Worm (Caenorhabditis elegans) whole organism, midembryonic: ENCODE results near the gene unc-97.

Experiments
- T22C8.4 ChIP-seq: fragments of 200-800 bp; sonication (Bioruptor generic); IDR thresholded peaks from 2 replicates; pipeline ENCODE4 v1.3.6; 2022; ENCODE audit warnings: missing genetic modification characterization, missing compliant biosample characterization
- cog-1 ChIP-seq: sonication (generic microtip); optimal IDR thresholded peaks from 2 replicates; lab custom pipeline; 2016; ENCODE audit warnings: missing genetic modification characterization, missing compliant biosample characterization
- flt-1 ChIP-seq: fragments of 200-800 bp; sonication (Bioruptor generic); IDR thresholded peaks from 2 replicates; pipeline ENCODE4 v1.3.6; 2022; ENCODE audit warnings: missing genetic modification characterization, missing compliant biosample characterization
- klf-2 ChIP-seq: fragments of 200-800 bp; sonication (Bioruptor generic); conservative IDR thresholded peaks from 2 replicates; pipeline ENCODE4 v1.3.6; 2022; ENCODE audit warnings: missing genetic modification reagents, missing genetic modification characterization, missing compliant biosample characterization
- med-1 ChIP-seq: sonication (generic microtip); optimal IDR thresholded peaks from 2 replicates; lab custom pipeline; 2017; ENCODE audit warnings: missing genetic modification characterization, mild to moderate bottlenecking, missing compliant biosample characterization, antibody characterized with exemption, missing genetic modification reagents; ENCODE audit not compliant: insufficient read depth
- ref-1 ChIP-seq: fragments of 200-800 bp; sonication (Bioruptor generic); conservative IDR thresholded peaks from 2 replicates; pipeline ENCODE4 v1.3.6; 2022; ENCODE audit warnings: missing genetic modification reagents, missing genetic modification characterization, missing compliant biosample characterization
- tab-1 ChIP-seq: fragments of 200-800 bp; sonication (Bioruptor generic); IDR thresholded peaks from 2 replicates; pipeline ENCODE4 v1.3.6; 2022; ENCODE audit warnings: missing genetic modification characterization, missing compliant biosample characterization
- ztf-23 ChIP-seq: fragments of 200-800 bp; sonication (Bioruptor generic); IDR thresholded peaks from 2 replicates; pipeline ENCODE4 v1.3.6; 2022; ENCODE audit warnings: missing genetic modification reagents, missing genetic modification characterization, missing compliant biosample characterization
- ztf-29 ChIP-seq: fragments of 200-800 bp; sonication (Bioruptor generic); IDR thresholded peaks from 2 replicates; pipeline ENCODE4 v1.3.6; 2022; ENCODE audit warnings: missing genetic modification reagents, missing genetic modification characterization, missing compliant biosample characterization

The unc-97 gene

DNA sequence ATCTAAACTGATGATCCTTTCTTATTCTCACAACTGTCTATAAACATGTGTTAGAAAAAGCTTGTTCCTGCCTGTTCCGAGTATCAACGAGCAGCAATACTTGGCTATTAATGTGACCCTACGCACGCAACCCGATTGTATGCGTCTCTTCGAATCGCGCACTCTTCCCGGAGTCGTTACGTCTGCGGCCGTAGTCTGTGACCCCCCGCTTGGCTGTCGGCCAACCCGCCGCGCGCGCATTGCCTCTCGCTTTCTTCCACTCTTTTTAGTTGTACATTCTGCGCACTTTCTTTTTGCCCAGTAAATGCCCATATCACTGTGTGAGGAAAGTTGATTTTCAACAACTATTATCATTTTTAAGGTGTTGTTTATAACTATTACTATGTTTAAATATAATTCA, 1.1 kb upstream of the unc-97 start:
- no peak for TF ChIP-seq ref-1 (GFP tag; lab: Robert Waterston, UW)
- 0 out of 2 replicates have a peak, but pooled peaks have one; percentile 31 for TF ChIP-seq ztf-29 (GFP tag; lab: Robert Waterston, UW)
- peak; percentile 49; the same call in 1 of the 2 replicates for TF ChIP-seq flt-1 (GFP tag; lab: Robert Waterston, UW)
- TF ChIP-seq klf-2 (GFP tag; lab: Robert Waterston, UW): no peak
- peak; percentile 80 for TF ChIP-seq cog-1

DNA sequence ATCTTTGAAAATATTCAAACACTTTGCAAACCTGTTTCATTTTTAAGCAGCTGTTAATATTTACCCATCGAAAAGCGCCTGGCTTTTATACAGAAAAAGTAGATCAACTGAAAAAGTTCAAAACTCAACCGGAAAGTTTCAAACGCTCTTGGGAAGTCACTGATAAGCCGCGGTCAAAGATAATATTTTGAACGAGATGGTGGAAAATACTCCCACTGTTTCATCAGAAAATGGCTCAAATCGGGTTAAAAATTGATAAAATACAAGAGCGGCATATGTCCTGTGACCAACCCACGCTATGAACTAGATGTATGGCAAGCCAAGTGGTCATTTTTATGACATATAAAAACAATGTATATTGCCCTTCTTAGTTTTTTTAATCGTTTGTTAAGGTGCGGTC, 6.3 kb downstream of the unc-97 start, which contains the start of gene sulp-2:
Gene sulp-2, minus strand, starts transcription at position 107 of the 400 bp plus-strand sequence.
- TF ChIP-seq ztf-23 (GFP tag; lab: Robert Waterston, UW) (no peak), T22C8.4 (GFP tag; lab: Robert Waterston, UW) (no peak), klf-2 (GFP tag; lab: Robert Waterston, UW) (no peak), tab-1 (no peak), flt-1 (GFP tag; lab: Robert Waterston, UW) (no peak), med-1 (GFP tag; lab: Kevin White, UChicago) (no peak), ref-1 (GFP tag; lab: Robert Waterston, UW) (no peak), cog-1 (no peak), ztf-29 (GFP tag; lab: Robert Waterston, UW) (no peak)

DNA sequence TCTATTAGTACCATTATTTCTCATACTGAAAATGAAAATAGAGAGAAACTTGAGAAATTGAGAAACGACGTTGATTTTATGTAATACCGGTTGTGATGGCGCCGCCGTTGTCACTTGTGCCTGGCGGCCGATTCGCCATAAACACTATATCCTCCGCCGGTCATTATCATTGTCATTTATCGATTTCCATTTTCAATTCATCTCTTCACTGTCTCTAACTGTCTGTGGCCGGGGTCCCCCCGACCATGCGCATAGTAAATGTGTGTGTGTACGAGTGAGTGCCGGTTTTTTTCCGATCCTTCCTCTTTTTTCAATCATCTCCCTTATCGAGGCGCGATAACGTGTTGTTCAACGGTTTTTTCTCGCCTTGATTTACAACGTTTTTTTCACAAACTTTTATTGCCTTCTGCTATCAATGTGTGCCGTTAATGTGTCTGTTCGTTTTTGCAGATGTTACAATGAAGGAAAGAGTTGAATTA, 10.4 kb downstream of the unc-97 start, which contains the start of gene F14D12.1:
Gene F14D12.1, plus strand, starts transcription at position 429 of the 479 bp plus-strand sequence.
- TF ChIP-seq ztf-29 (GFP tag; lab: Robert Waterston, UW): no peak

DNA sequence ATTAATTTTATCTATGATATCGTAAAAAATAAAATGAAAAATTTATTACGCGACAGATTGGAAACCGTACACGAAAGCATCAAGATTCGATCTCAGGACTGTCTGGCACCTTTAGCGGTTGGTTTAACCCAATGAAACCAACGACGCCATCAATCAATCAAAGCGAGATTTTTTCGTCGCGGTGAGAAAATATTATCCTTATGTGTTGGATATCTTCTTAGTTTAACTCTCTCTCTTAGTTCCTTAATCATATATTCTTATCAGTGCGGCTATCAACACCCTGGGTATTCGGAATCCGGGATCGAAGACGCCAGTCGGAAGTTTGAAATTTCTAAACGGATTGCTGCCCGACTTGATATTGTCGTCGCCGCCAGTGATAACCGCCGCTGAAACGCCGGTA, 12.1 kb downstream of the unc-97 start:
- TF ChIP-seq klf-2 (GFP tag; lab: Robert Waterston, UW): no peak
- no peak for TF ChIP-seq ztf-29 (GFP tag; lab: Robert Waterston, UW)
- TF ChIP-seq ztf-23 (GFP tag; lab: Robert Waterston, UW): no peak
- no peak for TF ChIP-seq med-1 (GFP tag; lab: Kevin White, UChicago)
- TF ChIP-seq tab-1: no peak
- no peak for TF ChIP-seq flt-1 (GFP tag; lab: Robert Waterston, UW)
- no peak for TF ChIP-seq T22C8.4 (GFP tag; lab: Robert Waterston, UW)
- no peak for TF ChIP-seq ref-1 (GFP tag; lab: Robert Waterston, UW)
- TF ChIP-seq cog-1: no peak

DNA sequence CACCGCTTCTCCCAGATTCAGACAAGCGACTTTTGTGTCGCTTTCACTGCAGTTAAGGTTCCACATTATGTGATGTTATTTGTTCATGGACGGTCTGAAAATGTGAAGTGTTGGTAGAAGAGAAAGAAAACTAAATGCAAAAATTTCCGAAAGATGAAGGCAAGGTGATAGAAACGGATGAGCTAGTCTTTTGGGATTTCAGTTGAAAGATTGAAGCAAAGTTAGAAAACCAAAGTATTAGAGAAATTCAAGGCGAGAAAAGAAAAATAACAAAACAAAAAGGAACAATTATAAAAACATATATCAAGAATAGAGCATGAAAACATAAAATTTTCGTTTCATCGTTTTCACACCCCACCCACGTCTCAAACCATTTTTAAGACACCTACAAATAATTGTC, 18.2 kb downstream of the unc-97 start, which contains the start of gene octr-1:
Gene octr-1, minus strand, starts transcription at position 101 of the 400 bp plus-strand sequence.
- TF ChIP-seq flt-1 (GFP tag; lab: Robert Waterston, UW): no peak
- no peak for TF ChIP-seq ztf-23 (GFP tag; lab: Robert Waterston, UW)
- TF ChIP-seq cog-1: no peak

DNA sequence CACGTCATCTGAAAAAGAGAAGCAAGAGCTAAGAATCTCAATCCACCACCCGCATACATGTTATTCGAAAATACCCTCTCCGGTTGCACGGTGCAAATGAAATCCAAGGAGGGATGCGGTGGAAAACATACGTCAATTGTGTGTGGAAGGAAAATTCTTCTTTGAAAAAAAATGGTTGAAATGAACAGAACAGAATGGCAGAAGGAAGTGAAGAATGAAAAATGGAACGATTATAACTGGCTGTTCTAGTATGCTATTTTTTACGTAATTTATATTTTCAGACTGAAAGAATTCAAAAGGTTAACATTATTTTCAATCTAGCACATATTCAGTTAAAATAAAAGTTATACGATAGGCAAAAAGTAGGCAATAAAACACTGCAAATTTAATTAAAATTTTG, 23.1 kb downstream of the unc-97 start:
- no peak for TF ChIP-seq tab-1
- no peak for TF ChIP-seq ref-1 (GFP tag; lab: Robert Waterston, UW)
- no peak for TF ChIP-seq klf-2 (GFP tag; lab: Robert Waterston, UW)
- no peak for TF ChIP-seq T22C8.4 (GFP tag; lab: Robert Waterston, UW)
- no peak for TF ChIP-seq cog-1
- TF ChIP-seq med-1 (GFP tag; lab: Kevin White, UChicago): no peak
- TF ChIP-seq ztf-29 (GFP tag; lab: Robert Waterston, UW): no peak
- TF ChIP-seq ztf-23 (GFP tag; lab: Robert Waterston, UW): no peak
- TF ChIP-seq flt-1 (GFP tag; lab: Robert Waterston, UW): no peak

DNA sequence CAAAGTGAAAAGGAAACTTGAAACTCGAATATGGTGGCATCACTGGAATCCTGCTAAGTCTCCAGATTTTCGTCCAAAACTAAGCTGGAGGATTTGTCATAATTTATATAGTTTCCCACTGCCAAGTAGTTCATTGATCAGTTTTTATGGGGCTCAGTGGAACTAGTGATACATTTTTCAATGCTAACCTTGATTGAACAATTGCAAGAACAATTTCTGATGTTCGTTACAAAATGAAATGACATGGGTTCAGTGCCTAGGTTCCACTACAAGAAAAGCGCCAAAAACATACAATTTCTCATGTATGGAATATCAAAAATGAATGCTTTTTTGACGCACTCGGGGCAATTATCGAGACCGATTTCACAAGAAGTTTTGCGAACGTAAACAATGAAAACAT, 28.9 kb downstream of the unc-97 start:
- TF ChIP-seq ztf-23 (GFP tag; lab: Robert Waterston, UW): no peak
- TF ChIP-seq med-1 (GFP tag; lab: Kevin White, UChicago): no peak
- no peak for TF ChIP-seq T22C8.4 (GFP tag; lab: Robert Waterston, UW)
- no peak for TF ChIP-seq tab-1
- no peak for TF ChIP-seq ref-1 (GFP tag; lab: Robert Waterston, UW)
- no peak for TF ChIP-seq flt-1 (GFP tag; lab: Robert Waterston, UW)
- no peak for TF ChIP-seq ztf-29 (GFP tag; lab: Robert Waterston, UW)
- TF ChIP-seq cog-1: no peak
- TF ChIP-seq klf-2 (GFP tag; lab: Robert Waterston, UW): no peak

DNA sequence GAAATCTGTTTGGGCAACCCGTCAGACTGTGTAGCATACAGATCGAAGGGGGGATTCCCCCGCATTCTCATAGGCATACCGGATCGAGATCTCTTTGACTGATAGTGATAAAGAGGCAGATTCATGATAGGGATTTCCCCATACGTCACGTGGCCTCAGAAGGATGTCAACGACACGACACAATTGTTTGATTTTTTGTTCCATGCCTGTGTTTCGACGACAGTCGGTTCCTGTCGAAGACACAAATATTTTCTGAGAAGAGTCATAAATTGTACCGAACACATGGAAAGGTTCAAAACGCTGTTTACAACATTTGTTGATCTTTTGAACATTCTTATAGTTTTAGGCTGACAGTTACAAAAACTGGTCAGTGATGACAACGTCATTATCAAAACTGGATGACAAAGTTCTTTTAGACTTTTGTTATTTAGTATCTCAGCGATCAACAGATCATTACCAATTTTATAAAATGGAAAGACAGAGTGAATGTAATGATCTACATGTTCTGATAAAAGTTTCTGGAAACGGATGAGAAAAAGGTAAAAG, 35.6 kb downstream of the unc-97 start:
- TF ChIP-seq ref-1 (GFP tag; lab: Robert Waterston, UW) (no peak), klf-2 (GFP tag; lab: Robert Waterston, UW) (no peak), cog-1 (no peak), ztf-29 (GFP tag; lab: Robert Waterston, UW) (no peak), T22C8.4 (GFP tag; lab: Robert Waterston, UW) (no peak), tab-1 (no peak), flt-1 (GFP tag; lab: Robert Waterston, UW) (no peak), med-1 (GFP tag; lab: Kevin White, UChicago) (no peak), ztf-23 (GFP tag; lab: Robert Waterston, UW) (no peak)

DNA sequence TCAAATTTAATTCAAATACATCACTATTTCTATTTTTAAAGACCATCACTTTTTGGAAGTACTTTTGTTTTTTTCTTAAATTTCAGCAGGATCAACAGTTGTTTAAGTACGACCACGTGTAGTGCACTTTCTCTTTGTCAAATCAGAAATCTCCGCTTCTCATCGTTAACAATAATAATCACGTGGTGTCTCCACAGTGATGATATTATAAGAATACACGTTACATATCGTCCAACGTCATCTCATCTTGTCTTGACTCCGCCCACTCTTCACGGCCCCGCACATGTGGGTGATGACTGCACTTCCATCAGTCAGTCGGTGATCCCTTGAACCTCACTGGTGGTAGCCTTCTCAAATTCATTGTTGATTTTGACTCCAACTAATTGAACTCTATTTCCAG, 37.0 kb downstream of the unc-97 start, which contains the start of gene argn-1:
Gene argn-1, plus strand, starts transcription at position 83 of the 400 bp plus-strand sequence.
- no peak for TF ChIP-seq tab-1
- TF ChIP-seq T22C8.4 (GFP tag; lab: Robert Waterston, UW): no peak
- no peak for TF ChIP-seq ref-1 (GFP tag; lab: Robert Waterston, UW)
- no peak for TF ChIP-seq ztf-29 (GFP tag; lab: Robert Waterston, UW)
- no peak for TF ChIP-seq cog-1
- no peak for TF ChIP-seq flt-1 (GFP tag; lab: Robert Waterston, UW)
- TF ChIP-seq med-1 (GFP tag; lab: Kevin White, UChicago): no peak
- TF ChIP-seq klf-2 (GFP tag; lab: Robert Waterston, UW): no peak
- no peak for TF ChIP-seq ztf-23 (GFP tag; lab: Robert Waterston, UW)
